Worm (Caenorhabditis elegans): Measurements from ENCODE around the gene dod-24.

ce11 chrIV:12990638-12991037 lies 49.5 kb upstream of the dod-24 start:
- TF ChIP-seq him-1 (tag; optimal IDR thresholded peaks at IDR 0.05) (no peak), W03F9.2 (tag; optimal IDR thresholded peaks at IDR 0.05) (no peak)
